Fruit fly (Drosophila melanogaster) S2 (cell line): ENCODE data around the gene Klp64D.

Source experiments
- CG8478 ChIP-seq: fragments of >200 bp; optimal IDR thresholded peaks from 2 replicates; lab custom pipeline; 2018
- CTCF ChIP-seq, 2 experiments: fragments of >200 bp; optimal IDR thresholded peaks; 2 replicates each; lab custom pipeline; 2018

DNA sequence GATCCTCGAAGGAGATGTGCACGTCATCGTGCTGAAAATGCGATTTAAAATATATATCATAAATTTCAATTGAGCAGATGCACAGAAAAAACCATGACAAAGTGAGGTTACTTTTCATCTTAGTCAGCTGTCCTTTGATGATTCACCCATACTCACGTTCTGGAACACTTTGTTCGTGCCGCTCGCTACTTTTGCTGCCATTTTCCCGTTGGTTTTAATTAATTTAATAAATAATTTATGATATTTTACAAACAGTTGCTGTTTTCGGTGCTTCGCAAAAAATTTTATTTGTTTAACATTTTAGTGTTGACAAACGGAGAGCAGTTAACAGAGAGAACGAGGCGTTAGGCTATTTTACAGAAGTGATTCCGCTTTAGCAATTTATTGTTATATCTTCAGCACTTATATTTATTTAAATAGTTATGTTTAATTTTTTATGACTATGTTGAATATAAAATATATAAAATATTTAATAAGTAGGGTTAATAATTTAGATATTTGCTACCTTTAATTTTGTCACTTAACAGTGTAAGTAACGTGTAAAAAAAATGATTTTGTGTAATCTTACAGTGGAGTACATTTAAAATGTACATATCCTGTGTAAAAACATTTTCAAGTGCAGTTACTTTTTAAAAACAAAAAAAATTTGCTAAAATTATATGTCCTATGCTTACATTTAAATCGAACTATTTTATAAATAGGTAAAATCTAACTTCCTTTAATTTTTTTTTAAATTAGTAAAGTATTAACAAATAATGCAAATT is 8.7 kb upstream of the Klp64D start, which contains the start of gene Pfdn4:
- TF ChIP-seq CG8478 (lab: Kevin White, UChicago) (no peak), CTCF (optimal IDR thresholded peaks at IDR 0.05; lab: Kevin White, UChicago) (no peak)
